Fruit fly (Drosophila melanogaster) whole organism, embryonic: Measurements from ENCODE around the gene InR.

Experiments used
- Abd-B ChIP-seq: fragments of 200-800 bp; sonication (Bioruptor generic); optimal IDR thresholded peaks from 2 replicates; lab custom pipeline; 2018; ENCODE audit warnings: missing biosample characterization, mild to moderate bottlenecking, missing genetic modification characterization, moderate library complexity
- C15 ChIP-seq: fragments of 200-800 bp; sonication (Bioruptor generic); IDR thresholded peaks from 3 replicates; pipeline ENCODE4 v1.3.6; 2022; ENCODE audit warnings: missing biosample characterization, missing genetic modification characterization
- CG1024 ChIP-seq: fragments of 200-800 bp; sonication (Bioruptor generic); IDR thresholded peaks from 2 replicates; pipeline ENCODE4 v1.3.6; 2022; ENCODE audit warnings: missing biosample characterization, missing genetic modification characterization
- CG10321 ChIP-seq: fragments of 200-800 bp; sonication (Bioruptor generic); IDR thresholded peaks from 2 replicates; pipeline ENCODE4 v1.3.6; 2022; ENCODE audit warnings: missing biosample characterization, missing genetic modification characterization
- CG10431 ChIP-seq: fragments of 200-800 bp; sonication (Bioruptor generic); optimal IDR thresholded peaks from 3 replicates; lab custom pipeline; 2018; ENCODE audit warnings: missing biosample characterization, mild to moderate bottlenecking, missing genetic modification characterization
- CG1832 ChIP-seq: fragments of 200-800 bp; sonication (Bioruptor generic); optimal IDR thresholded peaks from 2 replicates; lab custom pipeline; 2017; ENCODE audit warnings: missing biosample characterization, mild to moderate bottlenecking, missing genetic modification characterization, inconsistent platforms
- CG2199 ChIP-seq: fragments of 200-800 bp; sonication (Bioruptor generic); IDR thresholded peaks from 3 replicates; pipeline ENCODE4 v1.3.6; 2022; ENCODE audit warnings: missing biosample characterization, missing genetic modification characterization
- CG33557 ChIP-seq: fragments of 200-800 bp; sonication (Bioruptor generic); optimal IDR thresholded peaks from 2 replicates; lab custom pipeline; 2019; ENCODE audit warnings: missing biosample characterization, mild to moderate bottlenecking, missing genetic modification characterization, moderate library complexity
- CG3995 ChIP-seq: fragments of 200-800 bp; sonication (Bioruptor generic); optimal IDR thresholded peaks from 3 replicates; lab custom pipeline; 2016; ENCODE audit warnings: missing biosample characterization, missing genetic modification characterization
- CG4360 ChIP-seq: fragments of 200-800 bp; sonication (Bioruptor generic); IDR thresholded peaks from 2 replicates; pipeline ENCODE4 v1.3.6; 2022; ENCODE audit warnings: missing biosample characterization, missing genetic modification characterization
- CG6254 ChIP-seq: fragments of 200-800 bp; sonication (Bioruptor generic); optimal IDR thresholded peaks from 3 replicates; lab custom pipeline; 2017; ENCODE audit warnings: mild to moderate bottlenecking, missing biosample characterization, missing genetic modification reagents, missing genetic modification characterization
- CG6654 ChIP-seq: fragments of 200-800 bp; sonication (Bioruptor generic); optimal IDR thresholded peaks from 2 replicates; lab custom pipeline; 2017; ENCODE audit warnings: missing biosample characterization, mild to moderate bottlenecking, missing genetic modification characterization
- CG6854 ChIP-seq: fragments of 200-800 bp; sonication (Bioruptor generic); optimal IDR thresholded peaks from 3 replicates; lab custom pipeline; 2017; ENCODE audit warnings: missing biosample characterization, mild to moderate bottlenecking, missing genetic modification characterization
- CG8290 ChIP-seq, 3 experiments: fragments of 200-800 bp; sonication (Bioruptor generic); optimal IDR thresholded peaks; 2 replicates each; lab custom pipeline; 2016 to 2019; ENCODE audit warnings: missing biosample characterization in 3 of 3, missing genetic modification characterization in 3 of 3, mild to moderate bottlenecking in 2 of 3, moderate library complexity in 1 of 3
- CG8924 ChIP-seq: fragments of 200-800 bp; optimal IDR thresholded peaks from 3 replicates; lab custom pipeline; 2019; ENCODE audit warnings: missing biosample characterization, mild to moderate bottlenecking, missing genetic modification characterization, moderate library complexity
- D19A ChIP-seq: fragments of 200-800 bp; optimal IDR thresholded peaks from 3 replicates; lab custom pipeline; 2019; ENCODE audit warnings: missing biosample characterization, mild to moderate bottlenecking, missing genetic modification characterization, moderate library complexity
- Dek ChIP-seq: fragments of 200-800 bp; sonication (Bioruptor generic); optimal IDR thresholded peaks from 3 replicates; lab custom pipeline; 2019; ENCODE audit warnings: missing biosample characterization, mild to moderate bottlenecking, missing genetic modification characterization, moderate library complexity
- Dll ChIP-seq: fragments of 200-800 bp; sonication (Bioruptor generic); IDR thresholded peaks from 4 replicates; pipeline ENCODE4 v1.3.6; 2022; ENCODE audit warnings: missing biosample characterization, missing genetic modification characterization; ENCODE audit not compliant: partially characterized antibody
- Doc2 ChIP-seq: fragments of 200-800 bp; sonication (Bioruptor generic); IDR thresholded peaks from 2 replicates; pipeline ENCODE4 v1.3.6; 2022; ENCODE audit warnings: missing biosample characterization, missing genetic modification characterization
- Drgx ChIP-seq: fragments of 200-800 bp; sonication (Bioruptor generic); IDR thresholded peaks from 2 replicates; pipeline ENCODE4 v1.3.6; 2022; ENCODE audit warnings: missing biosample characterization, missing genetic modification characterization
- Med ChIP-seq: fragments of 200-800 bp; sonication (Bioruptor generic); peaks from one replicate; lab custom pipeline; 2016; ENCODE audit warnings: missing biosample characterization, missing genetic modification characterization, mild to moderate bottlenecking, inconsistent platforms, moderate library complexity
- Myb ChIP-seq: fragments of 200-800 bp; sonication (Bioruptor generic); optimal IDR thresholded peaks from 2 replicates; lab custom pipeline; 2016; ENCODE audit warnings: missing biosample characterization, missing genetic modification characterization
- NC2α ChIP-seq: fragments of 200-800 bp; sonication (Bioruptor generic); optimal IDR thresholded peaks from 2 replicates; lab custom pipeline; 2016; ENCODE audit warnings: missing biosample characterization, missing genetic modification characterization
- Pdp1 ChIP-seq, 2 experiments: fragments of 200-800 bp; sonication (Bioruptor generic); optimal IDR thresholded peaks; 3 replicates each; lab custom pipeline; 2016; ENCODE audit warnings: missing biosample characterization in 2 of 2, missing genetic modification characterization in 2 of 2, mild to moderate bottlenecking in 1 of 2, moderate library complexity in 1 of 2
- Ravus ChIP-seq: fragments of 200-800 bp; sonication (Bioruptor generic); IDR thresholded peaks from 2 replicates; pipeline ENCODE4 v1.3.6; 2022; ENCODE audit warnings: missing biosample characterization, missing genetic modification characterization
- TFAM ChIP-seq: fragments of 200-800 bp; sonication (Bioruptor generic); optimal IDR thresholded peaks from 2 replicates; lab custom pipeline; 2017; ENCODE audit warnings: missing biosample characterization, missing genetic modification characterization, inconsistent platforms
- ac ChIP-seq: fragments of 200-800 bp; sonication (Bioruptor generic); optimal IDR thresholded peaks from 3 replicates; lab custom pipeline; 2017; ENCODE audit warnings: missing biosample characterization, mild to moderate bottlenecking, missing genetic modification characterization
- bsh ChIP-seq, 2 experiments: fragments of 200-800 bp; sonication (Bioruptor generic); optimal IDR thresholded peaks; 2 replicates each; lab custom pipeline; 2017 to 2018; ENCODE audit warnings: mild to moderate bottlenecking in 2 of 2, missing biosample characterization in 2 of 2, missing genetic modification characterization in 2 of 2, moderate library complexity in 1 of 2
- chm ChIP-seq: fragments of 200-800 bp; sonication (Bioruptor generic); IDR thresholded peaks from 2 replicates; pipeline ENCODE4 v1.3.6; 2022; ENCODE audit warnings: missing biosample characterization, missing genetic modification characterization
- ci ChIP-seq: fragments of 200-800 bp; sonication (Bioruptor generic); IDR thresholded peaks from 3 replicates; pipeline ENCODE4 v1.3.6; 2022; ENCODE audit warnings: missing biosample characterization, missing genetic modification characterization
- croc ChIP-seq: fragments of 200-800 bp; sonication (Bioruptor generic); conservative IDR thresholded peaks from 3 replicates; pipeline ENCODE4 v1.3.6; 2022; ENCODE audit warnings: missing biosample characterization, missing genetic modification characterization
- crol ChIP-seq: fragments of 200-800 bp; sonication (Bioruptor generic); IDR thresholded peaks from 2 replicates; pipeline ENCODE4 v1.3.6; 2022; ENCODE audit warnings: missing biosample characterization, missing genetic modification characterization
- dysf ChIP-seq: fragments of 200-800 bp; sonication (Bioruptor generic); IDR thresholded peaks from 3 replicates; pipeline ENCODE4 v1.3.6; 2022; ENCODE audit warnings: missing biosample characterization, missing genetic modification characterization
- gce ChIP-seq: fragments of 200-800 bp; sonication (Bioruptor generic); IDR thresholded peaks from 3 replicates; pipeline ENCODE4 v1.3.6; 2022; ENCODE audit warnings: missing biosample characterization, missing genetic modification characterization
- nau ChIP-seq: fragments of 200-800 bp; sonication (Bioruptor generic); optimal IDR thresholded peaks from 3 replicates; lab custom pipeline; 2017; ENCODE audit warnings: missing biosample characterization, mild to moderate bottlenecking, missing genetic modification characterization, missing genetic modification reagents
- nerfin-1 ChIP-seq: fragments of 200-800 bp; sonication (Bioruptor generic); optimal IDR thresholded peaks from 3 replicates; lab custom pipeline; 2019; ENCODE audit warnings: missing biosample characterization, mild to moderate bottlenecking, missing genetic modification characterization, moderate library complexity
- nom ChIP-seq: fragments of 200-800 bp; sonication (Bioruptor generic); optimal IDR thresholded peaks from 2 replicates; lab custom pipeline; 2017; ENCODE audit warnings: missing biosample characterization, missing genetic modification characterization, mild to moderate bottlenecking, moderate library complexity, missing genetic modification reagents
- oc ChIP-seq: fragments of 200-800 bp; sonication (Bioruptor generic); optimal IDR thresholded peaks from 2 replicates; lab custom pipeline; 2018; ENCODE audit warnings: missing biosample characterization, mild to moderate bottlenecking, missing genetic modification characterization, moderate library complexity
- psq ChIP-seq: fragments of 200-800 bp; sonication (Bioruptor generic); optimal IDR thresholded peaks from 2 replicates; lab custom pipeline; 2017; ENCODE audit warnings: missing biosample characterization, missing genetic modification characterization
- run ChIP-seq: fragments of 200-800 bp; sonication (Bioruptor generic); optimal IDR thresholded peaks from 3 replicates; lab custom pipeline; 2018; ENCODE audit warnings: missing biosample characterization, mild to moderate bottlenecking, missing genetic modification characterization
- sd ChIP-seq: fragments of 200-800 bp; sonication (Bioruptor generic); optimal IDR thresholded peaks from 3 replicates; lab custom pipeline; 2018; ENCODE audit warnings: missing biosample characterization, mild to moderate bottlenecking, missing genetic modification characterization, moderate library complexity
- sr ChIP-seq: fragments of 200-800 bp; sonication (Bioruptor generic); IDR thresholded peaks from 3 replicates; pipeline ENCODE4 v1.3.6; 2022; ENCODE audit warnings: missing biosample characterization, missing genetic modification characterization

Gene InR

DNA sequence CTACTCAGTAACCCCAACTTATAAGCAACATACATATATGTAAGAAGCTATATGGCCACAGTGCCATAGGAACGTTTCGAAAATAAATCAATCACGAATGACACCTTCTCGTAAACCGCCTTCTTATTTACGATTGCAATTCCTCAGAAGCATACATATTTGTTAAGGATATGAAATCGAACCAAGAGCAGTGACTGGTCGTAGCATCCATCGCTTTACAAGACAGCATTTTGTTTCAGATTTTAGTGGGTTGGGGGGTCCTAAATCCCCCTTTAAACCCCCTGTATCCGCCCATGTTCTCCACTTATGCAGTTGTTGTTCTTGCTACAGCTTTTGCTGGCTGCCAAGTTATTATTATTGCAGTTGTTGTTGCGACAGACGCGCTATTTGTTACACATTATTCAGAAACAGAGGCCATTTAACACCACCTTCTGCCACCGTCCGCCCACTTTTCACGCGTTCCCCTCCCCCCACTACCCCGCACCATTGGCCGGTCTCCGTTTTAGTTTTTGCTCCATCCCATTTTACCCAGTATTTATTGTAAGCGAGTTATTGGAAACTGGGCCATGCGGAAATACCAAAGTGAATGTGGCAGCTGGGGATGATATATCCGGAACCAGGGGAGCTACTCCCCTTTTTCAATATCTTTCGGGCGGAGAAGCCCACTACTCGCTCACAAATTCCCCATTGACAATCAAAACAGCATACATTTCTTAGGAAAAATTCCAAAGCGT is 17.0 kb downstream of the InR start (continued):
- peak; percentile 89 for TF ChIP-seq sr
- TF ChIP-seq Med (GFP tag; lab: Kevin White, UChicago), result peak; percentile 54
- no peak for TF ChIP-seq gce (GFP tag; lab: Robert Waterston, UW)
- peak; percentile 83 for TF ChIP-seq crol (GFP tag; lab: Robert Waterston, UW)
- TF ChIP-seq CG33557, result no peak
- TF ChIP-seq CG1024, result no peak
- TF ChIP-seq Abd-B (GFP tag; lab: Kevin White, UChicago), result no peak
- TF ChIP-seq dysf (GFP tag; lab: Robert Waterston, UW), result no peak
- TF ChIP-seq Ravus (GFP tag; lab: Robert Waterston, UW), result no peak
- no peak for TF ChIP-seq TFAM (GFP tag; lab: Kevin White, UChicago)
- no peak for TF ChIP-seq Dek (tag; lab: Kevin White, UChicago)
- TF ChIP-seq sd (tag; lab: Kevin White, UChicago), result no peak
- no peak for TF ChIP-seq croc (GFP tag; lab: Robert Waterston, UW)

DNA sequence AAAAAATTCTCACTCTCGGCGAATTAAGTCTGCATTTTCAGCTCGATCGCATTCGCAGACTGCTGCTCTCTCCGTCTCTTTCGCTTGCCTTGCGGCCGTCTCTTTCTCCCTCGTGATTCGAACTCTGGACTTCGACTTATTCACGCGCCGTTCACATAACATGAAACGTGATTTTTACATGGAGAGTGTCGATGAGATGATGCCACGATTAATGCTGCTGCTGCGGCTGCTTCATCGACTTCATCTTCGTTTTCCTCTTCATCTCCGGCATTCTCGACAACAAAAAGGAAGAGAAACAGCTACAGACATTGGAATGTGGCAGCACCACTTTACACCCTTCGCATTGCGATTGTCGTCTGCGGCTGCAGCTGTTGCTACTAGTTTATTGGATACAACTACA is 19.5 kb downstream of the InR start:
- peak; percentile 9; the same call in 1 of the 2 replicates for TF ChIP-seq Drgx (GFP tag; lab: Robert Waterston, UW)
- TF ChIP-seq CG4360 (GFP tag; lab: Robert Waterston, UW), result peak; percentile 56
- TF ChIP-seq CG10431 (GFP tag; lab: Kevin White, UChicago), result peak; percentile 51
- TF ChIP-seq CG2199 (GFP tag; lab: Robert Waterston, UW), result peak; percentile 83; the same call in 1 of the 3 replicates
- TF ChIP-seq psq (GFP tag; lab: Kevin White, UChicago), result peak; percentile 3
- TF ChIP-seq run (tag; lab: Kevin White, UChicago), result no peak
- TF ChIP-seq D19A, result peak; percentile 15
- TF ChIP-seq CG8290 (GFP tag; optimal IDR thresholded peaks at IDR 0.05; lab: Kevin White, UChicago), result no peak
- TF ChIP-seq CG8290 (tag; optimal IDR thresholded peaks at IDR 0.05; lab: Kevin White, UChicago), result peak in 1 of 2 experiments; percentile 48
- no peak for TF ChIP-seq Dll (GFP tag; lab: Robert Waterston, UW)
- TF ChIP-seq bsh (GFP tag; optimal IDR thresholded peaks at IDR 0.05; lab: Kevin White, UChicago), result peak in 1 of 2 experiments; percentile 43
- peak; percentile 1 for TF ChIP-seq oc
- TF ChIP-seq CG8924 (tag; lab: Kevin White, UChicago), result peak; percentile 2
- TF ChIP-seq NC2α, result no peak
- TF ChIP-seq Myb (GFP tag; lab: Kevin White, UChicago), result no peak
- TF ChIP-seq CG6854 (GFP tag; lab: Kevin White, UChicago), result no peak
- TF ChIP-seq nom (GFP tag; lab: Kevin White, UChicago), result peak; percentile 96
- no peak for TF ChIP-seq CG6654
- TF ChIP-seq nau (GFP tag; lab: Kevin White, UChicago), result peak; percentile 17
- TF ChIP-seq CG10321 (GFP tag; lab: Robert Waterston, UW), result peak; percentile 79
- peak; percentile 67 for TF ChIP-seq nerfin-1 (tag; lab: Kevin White, UChicago)
- peak; percentile 26 for TF ChIP-seq ac
- peak; percentile 40; the same call in 1 of the 3 replicates for TF ChIP-seq ci (GFP tag; lab: Robert Waterston, UW)
- peak; percentile 83 for TF ChIP-seq sd (tag; lab: Kevin White, UChicago)
- peak; percentile 53 for TF ChIP-seq Med (GFP tag; lab: Kevin White, UChicago)
- no peak for TF ChIP-seq Doc2
- peak; percentile 31; the same call in 1 of the 2 replicates for TF ChIP-seq crol (GFP tag; lab: Robert Waterston, UW)
- TF ChIP-seq CG3995 (GFP tag; lab: Kevin White, UChicago), result peak; percentile 31
- TF ChIP-seq Pdp1 (GFP tag; optimal IDR thresholded peaks at IDR 0.05; lab: Kevin White, UChicago), result peak in 1 of 2 experiments; percentile 54
- peak; percentile 29 for TF ChIP-seq CG6254 (GFP tag; lab: Kevin White, UChicago)
- peak; percentile 75 for TF ChIP-seq CG1832
- 0 out of 2 replicates have a peak, but pooled peaks have one; percentile 47 for TF ChIP-seq chm (GFP tag; lab: Robert Waterston, UW)
- no peak for TF ChIP-seq C15 (GFP tag; lab: Robert Waterston, UW)
